Fruit fly (Drosophila melanogaster): Measurements from ENCODE around the gene sina.

Gene sina

dm6 chr3L:16865123-16865831 is 11.7 kb downstream of the sina start, which contains the start of gene Lmpt (continued):
- TF ChIP-seq Stat92E (GFP tag; optimal IDR thresholded peaks at IDR 0.05) (no peak), CG10321 (GFP tag; IDR thresholded peaks at IDR 0.05) (no peak), gfzf (GFP tag; optimal IDR thresholded peaks at IDR 0.05) (peak; percentile 89), CG7372 (GFP tag; IDR thresholded peaks at IDR 0.05) (no peak), CG1024 (GFP tag; IDR thresholded peaks at IDR 0.05) (no peak), Sin3A (optimal IDR thresholded peaks at IDR 0.05) (peak; percentile 38), fru (optimal IDR thresholded peaks at IDR 0.05) (no peak), zfh2 (GFP tag; optimal IDR thresholded peaks at IDR 0.05) (no peak), Mes4 (GFP tag; optimal IDR thresholded peaks at IDR 0.05) (no peak), Adf1 (GFP tag; IDR thresholded peaks at IDR 0.05) (no peak), CG34376 (GFP tag; optimal IDR thresholded peaks at IDR 0.05) (peak; percentile 18), ranshi (GFP tag; IDR thresholded peaks at IDR 0.05) (no peak), nerfin-2 (GFP tag; IDR thresholded peaks at IDR 0.05; ENCODE audit: partially characterized antibody) (no peak), oc (tag; optimal IDR thresholded peaks at IDR 0.05) (no peak), Rfx (GFP tag; IDR thresholded peaks at IDR 0.05) (peak; percentile 10; the same call in 1 of the 2 replicates), CG7839 (tag; optimal IDR thresholded peaks at IDR 0.05) (peak; percentile 21), CG3726 (GFP tag; IDR thresholded peaks at IDR 0.05) (no peak), HmgZ (tag; optimal IDR thresholded peaks at IDR 0.05) (peak; percentile 40), CG4360 (GFP tag; IDR thresholded peaks at IDR 0.05) (peak; percentile 49), CG1602 (GFP tag; optimal IDR thresholded peaks at IDR 0.05) (no peak), CG33557 (GFP tag; optimal IDR thresholded peaks at IDR 0.05) (no peak), CG9797 (GFP tag; optimal IDR thresholded peaks at IDR 0.05) (peak; percentile 84), BEAF-32 (GFP tag; optimal IDR thresholded peaks at IDR 0.05) (peak; percentile 7), sima (GFP tag; optimal IDR thresholded peaks at IDR 0.05) (no peak), slp2 (GFP tag; optimal IDR thresholded peaks at IDR 0.05) (no peak), nom (GFP tag; optimal IDR thresholded peaks at IDR 0.05) (peak; percentile 5), CG12219 (GFP tag; optimal IDR thresholded peaks at IDR 0.05) (no peak), Fer1 (GFP tag; optimal IDR thresholded peaks at IDR 0.05) (peak; percentile 40), hb (GFP tag; IDR thresholded peaks at IDR 0.05; ENCODE audit: partially characterized antibody) (no peak), Hr39 (optimal IDR thresholded peaks at IDR 0.05) (no peak), CG4424 (GFP tag; optimal IDR thresholded peaks at IDR 0.05) (peak; percentile 2), Ets97D (GFP tag; optimal IDR thresholded peaks at IDR 0.05) (peak; percentile 38), onecut (GFP tag; IDR thresholded peaks at IDR 0.05) (0 out of 2 replicates have a peak, but pooled peaks have one; percentile 14), CG9609 (GFP tag; optimal IDR thresholded peaks at IDR 0.05) (no peak), pita (GFP tag; optimal IDR thresholded peaks at IDR 0.05) (no peak), sim (GFP tag; IDR thresholded peaks at IDR 0.05) (no peak), fd64A (GFP tag; optimal IDR thresholded peaks at IDR 0.05) (no peak), en (GFP tag; optimal IDR thresholded peaks at IDR 0.05) (no peak), CG8290 (GFP tag; optimal IDR thresholded peaks at IDR 0.05) (peak; percentile 7), CG8290 (tag; optimal IDR thresholded peaks at IDR 0.05) (peak in 1 of 2 experiments; percentile 49), Nf-YA (GFP tag; IDR thresholded peaks at IDR 0.05) (no peak), Neu2 (GFP tag; optimal IDR thresholded peaks at IDR 0.05; ENCODE audit: borderline replicate concordance) (no peak), al (GFP tag; IDR thresholded peaks at IDR 0.05) (no peak), NFAT (GFP tag; IDR thresholded peaks at IDR 0.05) (no peak), Dfd (GFP tag; optimal IDR thresholded peaks at IDR 0.05) (no peak)
